Fruit fly (Drosophila melanogaster): ENCODE data around the gene Skel.

dm6 chr3R:10687312-10687711 is 569 bp downstream of the Skel start:
- TF ChIP-seq CG8478 (optimal IDR thresholded peaks at IDR 0.05) (no peak), CTCF (optimal IDR thresholded peaks at IDR 0.05) (no peak)

Data from S2 (cell line).